Worm (Caenorhabditis elegans): ENCODE results near the gene ver-1.

ver-1 gene

DNA sequence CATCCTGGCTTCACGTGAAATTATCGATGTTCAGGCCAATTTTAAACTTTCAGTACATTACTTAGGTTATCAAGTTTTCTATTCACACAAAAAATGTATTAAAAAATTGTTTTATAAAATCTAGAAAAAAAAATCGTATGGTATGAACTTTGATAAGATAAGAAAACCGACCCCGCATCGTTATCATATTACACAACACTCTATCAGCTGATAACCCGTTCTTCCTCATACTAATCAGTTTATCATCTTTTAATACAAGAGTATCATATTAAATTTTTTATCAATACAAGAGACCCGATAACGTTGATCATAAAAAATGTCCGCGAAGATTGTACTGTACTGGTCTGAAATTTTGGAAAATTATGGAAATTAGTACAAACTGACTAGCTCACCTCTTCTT lies 2.5 kb upstream of the ver-1 start:
- peak; percentile 67 to 100 (median 95) for TF ChIP-seq elt-3 (tag; optimal IDR thresholded peaks at IDR 0.05)
- peak; percentile 61 for TF ChIP-seq nhr-90 (tag; optimal IDR thresholded peaks at IDR 0.05; ENCODE audit: poor library complexity)
- TF ChIP-seq nhr-77 (tag; optimal IDR thresholded peaks at IDR 0.05), result no peak
- TF ChIP-seq ets-5 (GFP tag; IDR thresholded peaks at IDR 0.05), result no peak
- peak; percentile 12; the same call in 1 of the 2 replicates for TF ChIP-seq nhr-19 (GFP tag; conservative IDR thresholded peaks at IDR 0.05)
- no peak for TF ChIP-seq nhr-76 (tag; optimal IDR thresholded peaks at IDR 0.05)
- TF ChIP-seq egl-13 (tag; optimal IDR thresholded peaks at IDR 0.05), result no peak
- peak; percentile 98 for TF ChIP-seq pqm-1 (tag; optimal IDR thresholded peaks at IDR 0.05)
- TF ChIP-seq snu-23 (GFP tag; optimal IDR thresholded peaks at IDR 0.05), result no peak
- peak; percentile 100 for TF ChIP-seq elt-2 (tag; optimal IDR thresholded peaks at IDR 0.05)
- no peak for TF ChIP-seq fkh-8 (tag; optimal IDR thresholded peaks at IDR 0.05)
- no peak for TF ChIP-seq rnt-1 (tag; optimal IDR thresholded peaks at IDR 0.05)
- no peak for TF ChIP-seq C34B4.2 (tag; optimal IDR thresholded peaks at IDR 0.05)
- TF ChIP-seq nhr-85 (tag), result peak; percentile 52
- peak in 1 of 2 experiments; percentile 6 for TF ChIP-seq egl-27 (tag; optimal IDR thresholded peaks at IDR 0.05)
- TF ChIP-seq pag-3 (tag; optimal IDR thresholded peaks at IDR 0.05; ENCODE audit: borderline replicate concordance, insufficient read depth), result no peak
- TF ChIP-seq jun-1 (tag; optimal IDR thresholded peaks at IDR 0.05), result peak; percentile 93
- TF ChIP-seq ama-1 (optimal IDR thresholded peaks at IDR 0.05), result no peak
- TF ChIP-seq ztf-4 (tag; optimal IDR thresholded peaks at IDR 0.05), result no peak
- TF ChIP-seq pax-3 (tag; optimal IDR thresholded peaks at IDR 0.05), result peak; percentile 34
- no peak for TF ChIP-seq fkh-10 (GFP tag; optimal IDR thresholded peaks at IDR 0.05)
- TF ChIP-seq mab-9 (GFP tag; IDR thresholded peaks at IDR 0.05), result no peak
- no peak for TF ChIP-seq xbp-1 (tag; optimal IDR thresholded peaks at IDR 0.05)
- no peak for TF ChIP-seq unc-98 (GFP tag; IDR thresholded peaks at IDR 0.05)
- peak; percentile 92 for TF ChIP-seq tlp-1 (tag; optimal IDR thresholded peaks at IDR 0.05)
- no peak for TF ChIP-seq swsn-7 (tag; optimal IDR thresholded peaks at IDR 0.05)
- TF ChIP-seq lin-35 (GFP tag; optimal IDR thresholded peaks at IDR 0.05), result peak in 1 of 2 experiments; percentile 62
- TF ChIP-seq sptf-1 (tag; optimal IDR thresholded peaks at IDR 0.05), result no peak
- no peak for TF ChIP-seq nhr-11 (tag; optimal IDR thresholded peaks at IDR 0.05)

DNA sequence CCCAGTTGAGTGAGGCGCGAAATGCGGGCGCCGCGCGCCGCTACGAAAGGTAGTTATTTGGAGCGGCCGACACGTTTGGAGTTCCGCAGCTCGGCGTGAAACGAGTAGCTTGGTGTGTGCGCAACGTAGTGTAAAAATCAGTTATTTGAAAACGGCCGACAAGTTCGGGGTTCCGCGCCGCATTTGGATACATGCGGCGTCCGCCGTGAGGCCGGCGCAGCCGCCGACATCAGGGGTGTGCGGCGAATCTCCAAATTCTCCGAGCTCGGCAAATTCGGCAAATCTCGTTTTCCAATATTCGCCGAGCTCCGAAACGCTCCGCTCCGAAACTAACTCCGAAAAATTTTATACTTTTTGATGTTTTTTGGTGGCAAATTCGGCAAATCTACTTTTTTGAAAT lies 1.4 kb downstream of the ver-1 start:
- TF ChIP-seq isw-1 (GFP tag; IDR thresholded peaks at IDR 0.05) (no peak), pax-3 (tag; optimal IDR thresholded peaks at IDR 0.05) (no peak)

DNA sequence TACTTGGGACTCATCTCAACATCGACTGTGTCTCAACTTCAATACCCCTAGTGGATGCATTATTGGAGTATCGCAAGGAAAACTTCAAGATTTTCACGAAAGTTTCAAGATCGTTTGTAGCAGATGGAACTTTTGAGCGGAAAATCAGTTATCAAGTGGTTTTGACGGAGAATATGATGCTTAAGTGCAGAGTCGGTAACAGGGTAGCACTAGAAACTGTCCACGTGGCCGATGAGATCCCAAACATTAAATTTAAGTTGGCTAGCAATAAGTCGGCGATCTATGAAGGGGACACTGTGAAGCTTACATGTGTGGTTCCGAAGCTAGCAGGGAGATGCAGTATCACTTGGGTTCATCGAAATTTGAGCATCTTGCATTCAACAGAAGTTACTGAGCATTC lies 2.5 kb downstream of the ver-1 start:
- no peak for TF ChIP-seq swsn-7 (tag; optimal IDR thresholded peaks at IDR 0.05)
- TF ChIP-seq fkh-8 (tag; optimal IDR thresholded peaks at IDR 0.05), result no peak
- no peak for TF ChIP-seq nhr-85 (tag)
- no peak for TF ChIP-seq ces-1 (GFP tag; optimal IDR thresholded peaks at IDR 0.05)
- TF ChIP-seq ceh-82 (tag; optimal IDR thresholded peaks at IDR 0.05), result no peak
- no peak for TF ChIP-seq tlp-1 (tag; optimal IDR thresholded peaks at IDR 0.05)
- no peak for TF ChIP-seq fkh-4 (tag; optimal IDR thresholded peaks at IDR 0.05; ENCODE audit: borderline replicate concordance)
- no peak for TF ChIP-seq tbx-2 (tag; optimal IDR thresholded peaks at IDR 0.05)
- TF ChIP-seq C04F5.9 (tag; optimal IDR thresholded peaks at IDR 0.05), result no peak
- TF ChIP-seq fos-1 (tag; optimal IDR thresholded peaks at IDR 0.05), result no peak
- TF ChIP-seq lin-14 (GFP tag; optimal IDR thresholded peaks at IDR 0.05), result no peak
- no peak for TF ChIP-seq nhr-47 (tag; optimal IDR thresholded peaks at IDR 0.05)
- no peak for TF ChIP-seq lsy-2 (tag; optimal IDR thresholded peaks at IDR 0.05)
- no peak for TF ChIP-seq Y116A8C.19 (tag; optimal IDR thresholded peaks at IDR 0.05; ENCODE audit: borderline replicate concordance)
- TF ChIP-seq ceh-8 (GFP tag; optimal IDR thresholded peaks at IDR 0.05), result no peak
- TF ChIP-seq zip-4 (GFP tag; optimal IDR thresholded peaks at IDR 0.05), result no peak
- TF ChIP-seq nhr-19 (GFP tag; conservative IDR thresholded peaks at IDR 0.05), result no peak
- no peak for TF ChIP-seq hlh-4 (tag; optimal IDR thresholded peaks at IDR 0.05)
- no peak for TF ChIP-seq ceh-63 (GFP tag; optimal IDR thresholded peaks at IDR 0.05)
